Worm (Caenorhabditis elegans): ENCODE measurements around the gene mbf-1.
A peak's percentile ranks its signal among the peaks of the same experiment; 100 is the strongest.

The mbf-1 gene

ce11 chrIV:11524241-11524692, 44.1 kb upstream of the mbf-1 start, which contains the start of gene mep-1 (continued):
- TF ChIP-seq gei-17 (GFP tag; optimal IDR thresholded peaks at IDR 0.05), result no peak
- no peak for TF ChIP-seq sptf-2 (GFP tag; optimal IDR thresholded peaks at IDR 0.05)
- TF ChIP-seq fkh-3 (tag; optimal IDR thresholded peaks at IDR 0.05), result no peak
- no peak for TF ChIP-seq let-607 (tag; optimal IDR thresholded peaks at IDR 0.05)
- no peak for TF ChIP-seq tbx-9 (tag; optimal IDR thresholded peaks at IDR 0.05; ENCODE audit: borderline replicate concordance)
- TF ChIP-seq ztf-28 (GFP tag; IDR thresholded peaks at IDR 0.05), result peak; percentile 50; the same call in 1 of the 2 replicates
- no peak for TF ChIP-seq F39B2.1 (GFP tag; IDR thresholded peaks at IDR 0.05)
- no peak for TF ChIP-seq cebp-2 (GFP tag; IDR thresholded peaks at IDR 0.05)
- no peak for TF ChIP-seq F57C9.4 (tag; optimal IDR thresholded peaks at IDR 0.05)
- peak; percentile 68 for TF ChIP-seq madf-10 (tag; optimal IDR thresholded peaks at IDR 0.05)
- no peak for TF ChIP-seq ceh-40 (GFP tag; IDR thresholded peaks at IDR 0.05)
- no peak for TF ChIP-seq T07F8.4 (tag; optimal IDR thresholded peaks at IDR 0.05)
- TF ChIP-seq B0261.1 (tag; optimal IDR thresholded peaks at IDR 0.05), result no peak
- TF ChIP-seq aptf-2 (GFP tag; conservative IDR thresholded peaks at IDR 0.05), result no peak
- peak; percentile 62 for TF ChIP-seq attf-5 (GFP tag; optimal IDR thresholded peaks at IDR 0.05)
- TF ChIP-seq F49E8.2 (tag; optimal IDR thresholded peaks at IDR 0.05; ENCODE audit: insufficient read depth), result no peak
- TF ChIP-seq tbp1 (GFP tag; optimal IDR thresholded peaks at IDR 0.05), result no peak
- no peak for TF ChIP-seq unc-130 (GFP tag; optimal IDR thresholded peaks at IDR 0.05)
- TF ChIP-seq aptf-3 (GFP tag; IDR thresholded peaks at IDR 0.05), result no peak
- TF ChIP-seq rpc-1 (optimal IDR thresholded peaks at IDR 0.05), result no peak
- no peak for TF ChIP-seq rpc-1 (tag; optimal IDR thresholded peaks at IDR 0.05)
- no peak for TF ChIP-seq bed-2 (GFP tag; IDR thresholded peaks at IDR 0.05)
- TF ChIP-seq madf-6 (GFP tag; IDR thresholded peaks at IDR 0.05), result peak; percentile 39
- TF ChIP-seq D2030.7 (GFP tag; IDR thresholded peaks at IDR 0.05), result no peak
- peak; percentile 1 for TF ChIP-seq mxl-1 (tag; optimal IDR thresholded peaks at IDR 0.05)
- TF ChIP-seq B0019.2 (GFP tag; conservative IDR thresholded peaks at IDR 0.05), result no peak
- no peak for TF ChIP-seq C17E4.6 (GFP tag; IDR thresholded peaks at IDR 0.05)
- no peak for TF ChIP-seq repo-1 (tag; optimal IDR thresholded peaks at IDR 0.05)
- no peak for TF ChIP-seq madf-3 (GFP tag; IDR thresholded peaks at IDR 0.05)
- TF ChIP-seq ztf-26 (tag; optimal IDR thresholded peaks at IDR 0.05), result no peak
- no peak for TF ChIP-seq Y79H2A.3 (GFP tag; conservative IDR thresholded peaks at IDR 0.05)
- no peak for TF ChIP-seq ama-1 (optimal IDR thresholded peaks at IDR 0.05)
- no peak for TF ChIP-seq ama-1 (GFP tag; optimal IDR thresholded peaks at IDR 0.05)
- TF ChIP-seq sea-2 (GFP tag; IDR thresholded peaks at IDR 0.05), result no peak
- no peak for TF ChIP-seq mes-4 (tag; optimal IDR thresholded peaks at IDR 0.05)
- TF ChIP-seq nfya-2 (GFP tag; IDR thresholded peaks at IDR 0.05), result no peak
- no peak for TF ChIP-seq ekl-4 (GFP tag; IDR thresholded peaks at IDR 0.05)
- peak; percentile 14 for TF ChIP-seq lin-40 (tag; optimal IDR thresholded peaks at IDR 0.05)
- no peak for TF ChIP-seq F55B11.4 (tag; optimal IDR thresholded peaks at IDR 0.05; ENCODE audit: borderline replicate concordance, insufficient read depth)
- no peak for TF ChIP-seq lsy-27 (tag; optimal IDR thresholded peaks at IDR 0.05; ENCODE audit: borderline replicate concordance, insufficient read depth)
- TF ChIP-seq die-1 (tag; optimal IDR thresholded peaks at IDR 0.05), result no peak
- TF ChIP-seq ztf-3 (GFP tag; optimal IDR thresholded peaks at IDR 0.05), result no peak
- TF ChIP-seq sdz-38 (tag; optimal IDR thresholded peaks at IDR 0.05), result no peak
- peak; percentile 50 for TF ChIP-seq zim-3 (tag; optimal IDR thresholded peaks at IDR 0.05)
